Worm (Caenorhabditis elegans) whole organism, L4 larva: ENCODE measurements around the gene gly-5.

Experiments used
- D1046.2 ChIP-seq: fragments of 200-800 bp; sonication (Bioruptor generic); IDR thresholded peaks from 2 replicates; pipeline ENCODE4 v1.3.6; 2022; ENCODE audit warnings: missing genetic modification characterization, missing compliant biosample characterization
- F49E8.2 ChIP-seq: sonication (generic microtip); optimal IDR thresholded peaks from 2 replicates; lab custom pipeline; 2016; ENCODE audit warnings: missing compliant biosample characterization, mild to moderate bottlenecking, missing genetic modification characterization, borderline replicate concordance
- arid-1 ChIP-seq: fragments of 200-800 bp; sonication (Bioruptor generic); conservative IDR thresholded peaks from 2 replicates; pipeline ENCODE4 v1.3.6; 2022; ENCODE audit warnings: missing genetic modification reagents, missing genetic modification characterization, missing compliant biosample characterization
- lin-13 ChIP-seq: fragments of 150-350 bp; optimal IDR thresholded peaks from 2 replicates; lab custom pipeline; 2014; ENCODE audit warnings: missing biosample characterization, missing genetic modification reagents, missing genetic modification characterization
- nhr-6 ChIP-seq: fragments of 150-350 bp; optimal IDR thresholded peaks from 2 replicates; lab custom pipeline; 2014; ENCODE audit warnings: missing biosample characterization, missing genetic modification characterization
- nhr-76 ChIP-seq: fragments of 150-350 bp; optimal IDR thresholded peaks from 2 replicates; lab custom pipeline; 2014; ENCODE audit warnings: missing biosample characterization, missing genetic modification characterization
- snpc-1.2 ChIP-seq: fragments of 200-800 bp; sonication (Bioruptor generic); IDR thresholded peaks from 2 replicates; pipeline ENCODE4 v1.3.6; 2022; ENCODE audit warnings: missing genetic modification reagents, missing genetic modification characterization, missing compliant biosample characterization
- snpc-4 ChIP-seq: fragments of 150-350 bp; optimal IDR thresholded peaks from 2 replicates; lab custom pipeline; 2014; ENCODE audit warnings: missing biosample characterization, missing genetic modification characterization
- tra-1 ChIP-seq: fragments of 200-800 bp; sonication (Bioruptor generic); IDR thresholded peaks from 2 replicates; pipeline ENCODE4 v1.3.6; 2022; ENCODE audit warnings: missing genetic modification reagents, missing genetic modification characterization, missing compliant biosample characterization

- no peak for TF ChIP-seq D1046.2
- no peak for TF ChIP-seq F49E8.2
- no peak for TF ChIP-seq nhr-76 (tag; lab: Kevin White, UChicago)
- no peak for TF ChIP-seq tra-1 (GFP tag; lab: Robert Waterston, UW)
- no peak for TF ChIP-seq nhr-6
- no peak for TF ChIP-seq lin-13 (GFP tag; lab: Kevin White, UChicago)
- no peak for TF ChIP-seq arid-1 (GFP tag; lab: Robert Waterston, UW)
- no peak for TF ChIP-seq snpc-4
- no peak for TF ChIP-seq snpc-1.2 (GFP tag; lab: Robert Waterston, UW)
Observed at ce11 chrIII:13153517-13153916, 33.7 kb upstream of the gly-5 start, which contains the start of gene abce-1.
